Worm (Caenorhabditis elegans) whole organism, L1 larva: ENCODE results near the gene ZK856.14.

Experiments used
- C04F5.9 ChIP-seq: sonication (generic microtip); optimal IDR thresholded peaks from 2 replicates; lab custom pipeline; 2016; ENCODE audit warnings: missing genetic modification characterization, missing compliant biosample characterization
- F16B12.6 ChIP-seq: fragments of 150-350 bp; optimal IDR thresholded peaks from 2 replicates; lab custom pipeline; 2014; ENCODE audit warnings: missing biosample characterization, missing genetic modification characterization
- Y116A8C.19 ChIP-seq: sonication (generic microtip); optimal IDR thresholded peaks from 2 replicates; lab custom pipeline; 2016; ENCODE audit warnings: missing compliant biosample characterization, missing genetic modification characterization, borderline replicate concordance
- ama-1 ChIP-seq: fragments of 150-350 bp; optimal IDR thresholded peaks from 2 replicates; lab custom pipeline; 2014
- blmp-1 ChIP-seq: fragments of 150-350 bp; optimal IDR thresholded peaks from 2 replicates; lab custom pipeline; 2014; ENCODE audit warnings: missing biosample characterization, missing genetic modification characterization
- ceh-8 ChIP-seq: fragments of 200-800 bp; sonication (Bioruptor generic); optimal IDR thresholded peaks from 2 replicates; lab custom pipeline; 2018; ENCODE audit warnings: mild to moderate bottlenecking, missing genetic modification characterization, moderate library complexity, missing compliant biosample characterization
- ceh-82 ChIP-seq, 3 experiments: fragments of 150-350 bp in 1 of 3; sonication (generic microtip) in 2 of 3; optimal IDR thresholded peaks; 2 replicates each; lab custom pipeline; 2014 to 2017; ENCODE audit warnings: missing biosample characterization in 3 of 3, missing genetic modification characterization in 3 of 3
- ces-1 ChIP-seq: fragments of 150-350 bp; optimal IDR thresholded peaks from 2 replicates; lab custom pipeline; 2014; ENCODE audit warnings: missing biosample characterization, missing genetic modification reagents, missing genetic modification characterization
- dpl-1 ChIP-seq, 3 experiments: fragments of 150-350 bp in 2 of 3; sonication (generic microtip) in 1 of 3; optimal IDR thresholded peaks; 2 replicates each; lab custom pipeline; 2014 to 2017; ENCODE audit warnings: missing biosample characterization in 3 of 3, missing genetic modification characterization in 3 of 3, missing genetic modification reagents in 3 of 3
- efl-3 ChIP-seq: fragments of 200-800 bp; sonication (Bioruptor generic); optimal IDR thresholded peaks from 2 replicates; lab custom pipeline; 2018; ENCODE audit warnings: mild to moderate bottlenecking, missing genetic modification characterization, missing compliant biosample characterization
- elt-2 ChIP-seq: sonication (generic microtip); optimal IDR thresholded peaks from 2 replicates; lab custom pipeline; 2016; ENCODE audit warnings: missing genetic modification characterization, mild to moderate bottlenecking, inconsistent platforms, missing compliant biosample characterization, missing genetic modification reagents
- elt-3 ChIP-seq, 6 experiments: fragments of 150-350 bp in 1 of 6; sonication (generic microtip); optimal IDR thresholded peaks; 2 replicates each; lab custom pipeline; 2017 to 2018; ENCODE audit warnings: missing biosample characterization in 6 of 6, missing genetic modification characterization in 6 of 6, inconsistent platforms in 1 of 6
- fkh-8 ChIP-seq: sonication (generic microtip); optimal IDR thresholded peaks from 2 replicates; lab custom pipeline; 2016; ENCODE audit warnings: mild to moderate bottlenecking, missing genetic modification characterization, missing compliant biosample characterization
- fos-1 ChIP-seq: fragments of 150-350 bp; optimal IDR thresholded peaks from 2 replicates; lab custom pipeline; 2014; ENCODE audit warnings: missing biosample characterization, missing genetic modification characterization
- hlh-17 ChIP-seq: fragments of 200-800 bp; sonication (Bioruptor generic); optimal IDR thresholded peaks from 2 replicates; lab custom pipeline; 2018; ENCODE audit warnings: missing genetic modification characterization, mild to moderate bottlenecking, missing compliant biosample characterization, moderate library complexity, borderline replicate concordance
- isw-1 ChIP-seq: fragments of 200-800 bp; sonication (Bioruptor generic); IDR thresholded peaks from 2 replicates; pipeline ENCODE4 v1.3.6; 2022; ENCODE audit warnings: missing genetic modification characterization, missing compliant biosample characterization
- jun-1 ChIP-seq: fragments of 150-350 bp; optimal IDR thresholded peaks from 2 replicates; lab custom pipeline; 2014; ENCODE audit warnings: missing biosample characterization, missing genetic modification reagents, missing genetic modification characterization
- lin-39 ChIP-seq: fragments of 150-350 bp; optimal IDR thresholded peaks from 2 replicates; lab custom pipeline; 2014; ENCODE audit warnings: missing biosample characterization, missing genetic modification reagents, missing genetic modification characterization
- lsy-2 ChIP-seq, 2 experiments: fragments of 150-350 bp; optimal IDR thresholded peaks; 2 replicates each; lab custom pipeline; 2014; ENCODE audit warnings: missing biosample characterization in 2 of 2, missing genetic modification characterization in 2 of 2
- mab-9 ChIP-seq: fragments of 200-800 bp; sonication (Bioruptor generic); IDR thresholded peaks from 2 replicates; pipeline ENCODE4 v1.3.6; 2022; ENCODE audit warnings: missing genetic modification reagents, missing genetic modification characterization, missing compliant biosample characterization
- mef-2 ChIP-seq: fragments of 150-350 bp; optimal IDR thresholded peaks from 2 replicates; lab custom pipeline; 2014; ENCODE audit warnings: missing biosample characterization, missing genetic modification characterization
- nhr-19 ChIP-seq: fragments of 200-800 bp; sonication (Bioruptor generic); conservative IDR thresholded peaks from 2 replicates; pipeline ENCODE4 v1.3.6; 2022; ENCODE audit warnings: missing genetic modification characterization, missing compliant biosample characterization
- nhr-20 ChIP-seq: sonication (generic microtip); optimal IDR thresholded peaks from 2 replicates; lab custom pipeline; 2016; ENCODE audit warnings: mild to moderate bottlenecking, missing genetic modification characterization, missing compliant biosample characterization
- nhr-237 ChIP-seq: fragments of 150-350 bp; optimal IDR thresholded peaks from 2 replicates; lab custom pipeline; 2014; ENCODE audit warnings: missing biosample characterization, missing genetic modification characterization
- nhr-28 ChIP-seq: fragments of 150-350 bp; optimal IDR thresholded peaks from 2 replicates; lab custom pipeline; 2014; ENCODE audit warnings: missing biosample characterization, missing genetic modification characterization
- nhr-47 ChIP-seq: sonication (generic microtip); optimal IDR thresholded peaks from 2 replicates; lab custom pipeline; 2016; ENCODE audit warnings: mild to moderate bottlenecking, missing genetic modification characterization, moderate library complexity, missing compliant biosample characterization
- nhr-71 ChIP-seq: sonication (generic microtip); optimal IDR thresholded peaks from 2 replicates; lab custom pipeline; 2016; ENCODE audit warnings: mild to moderate bottlenecking, missing genetic modification characterization, moderate library complexity, missing compliant biosample characterization
- pax-3 ChIP-seq: fragments of 200-800 bp; sonication (Bioruptor generic); optimal IDR thresholded peaks from 2 replicates; lab custom pipeline; 2018; ENCODE audit warnings: mild to moderate bottlenecking, missing genetic modification characterization, moderate library complexity, missing compliant biosample characterization
- pqm-1 ChIP-seq: sonication (generic microtip); optimal IDR thresholded peaks from 3 replicates; lab custom pipeline; 2017; ENCODE audit warnings: missing biosample characterization, missing genetic modification characterization
- rnt-1 ChIP-seq: sonication (generic microtip); optimal IDR thresholded peaks from 2 replicates; lab custom pipeline; 2016; ENCODE audit warnings: mild to moderate bottlenecking, missing genetic modification characterization, moderate library complexity, missing compliant biosample characterization
- sptf-1 ChIP-seq: fragments of 150-350 bp; optimal IDR thresholded peaks from 2 replicates; lab custom pipeline; 2014; ENCODE audit warnings: missing biosample characterization, missing genetic modification characterization
- tbx-2 ChIP-seq: sonication (generic microtip); optimal IDR thresholded peaks from 2 replicates; lab custom pipeline; 2016; ENCODE audit warnings: missing genetic modification characterization, missing compliant biosample characterization
- tlp-1 ChIP-seq: fragments of 150-350 bp; optimal IDR thresholded peaks from 2 replicates; lab custom pipeline; 2014; ENCODE audit warnings: missing biosample characterization, missing genetic modification characterization
- unc-130 ChIP-seq: fragments of 150-350 bp; optimal IDR thresholded peaks from 2 replicates; lab custom pipeline; 2017; ENCODE audit warnings: missing biosample characterization, missing genetic modification characterization, inconsistent platforms
- unc-86 ChIP-seq: sonication (generic microtip); optimal IDR thresholded peaks from 2 replicates; lab custom pipeline; 2016; ENCODE audit warnings: missing genetic modification characterization, missing compliant biosample characterization
- unc-98 ChIP-seq: fragments of 200-800 bp; sonication (Bioruptor generic); IDR thresholded peaks from 2 replicates; pipeline ENCODE4 v1.3.6; 2022; ENCODE audit warnings: missing genetic modification characterization, missing compliant biosample characterization
- ztf-11 ChIP-seq, 2 experiments: sonication (generic microtip); optimal IDR thresholded peaks; 2 replicates each; lab custom pipeline; 2016 to 2017; ENCODE audit warnings: missing genetic modification characterization in 2 of 2, missing biosample characterization in 1 of 2, missing compliant biosample characterization in 1 of 2
- ztf-4 ChIP-seq: fragments of 150-350 bp; optimal IDR thresholded peaks from 2 replicates; lab custom pipeline; 2014; ENCODE audit warnings: missing biosample characterization, missing genetic modification characterization

The ZK856.14 gene

DNA sequence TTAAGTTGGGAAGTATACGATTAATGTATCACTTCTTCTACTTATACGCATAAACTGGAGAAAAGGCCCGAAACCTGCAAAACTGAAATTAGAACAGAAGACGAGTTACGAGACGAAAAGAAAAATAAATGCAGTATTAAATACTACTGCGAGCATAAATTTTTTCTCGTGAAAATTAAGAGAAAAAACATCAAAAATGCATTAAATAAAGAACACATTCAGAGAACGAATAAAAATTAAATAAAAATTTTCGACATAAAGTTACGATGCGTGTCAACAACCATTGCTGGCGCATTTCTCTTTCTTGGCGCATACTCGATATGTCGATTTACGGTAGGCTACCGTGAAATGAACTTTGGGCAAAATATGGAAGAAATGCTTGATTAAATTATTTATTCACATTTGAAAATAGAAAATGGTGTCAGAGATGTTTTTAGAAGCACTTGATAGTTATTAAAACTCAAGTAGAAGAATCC lies 11.9 kb upstream of the ZK856.14 start, which contains the start of the genes ZK856.19 and ZK856.11 (continued):
- TF ChIP-seq nhr-47 (tag; lab: Kevin White, UChicago) (peak; percentile 83), elt-2 (tag; lab: Kevin White, UChicago) (peak; percentile 31), unc-98 (GFP tag; lab: Robert Waterston, UW) (no peak), mab-9 (GFP tag; lab: Robert Waterston, UW) (no peak), lin-39 (peak; percentile 37), nhr-237 (tag; lab: Kevin White, UChicago) (no peak), tbx-2 (peak; percentile 78), isw-1 (GFP tag; lab: Robert Waterston, UW) (peak; percentile 58), nhr-19 (GFP tag; lab: Robert Waterston, UW) (peak; percentile 75), mef-2 (no peak), ama-1 (lab: Kevin White, UChicago) (peak; percentile 6), nhr-71 (tag; lab: Kevin White, UChicago) (peak; percentile 85), efl-3 (GFP tag; lab: Kevin White, UChicago) (no peak), unc-130 (tag; lab: Kevin White, UChicago) (peak; percentile 60), F16B12.6 (peak; percentile 36), hlh-17 (GFP tag; lab: Kevin White, UChicago) (no peak), ztf-4 (tag; lab: Kevin White, UChicago) (no peak), dpl-1 (GFP tag; optimal IDR thresholded peaks at IDR 0.05; lab: Kevin White, UChicago) (peak; percentile 58 to 73 (median 72)), ceh-82 (tag; optimal IDR thresholded peaks at IDR 0.05; lab: Kevin White, UChicago) (peak; percentile 21 to 47 (median 40)), elt-3 (tag; optimal IDR thresholded peaks at IDR 0.05; lab: Kevin White, UChicago) (peak in 2 of 6 experiments; percentile 2 to 18), ces-1 (GFP tag; lab: Kevin White, UChicago) (no peak), C04F5.9 (no peak), fos-1 (tag; lab: Kevin White, UChicago) (peak; percentile 27), rnt-1 (tag; lab: Kevin White, UChicago) (peak; percentile 70), ceh-8 (GFP tag; lab: Kevin White, UChicago) (no peak), pqm-1 (no peak), Y116A8C.19 (tag; lab: Kevin White, UChicago) (no peak), unc-86 (peak; percentile 54), pax-3 (tag; lab: Kevin White, UChicago) (no peak), jun-1 (tag; lab: Kevin White, UChicago) (no peak), nhr-20 (tag; lab: Kevin White, UChicago) (peak; percentile 78)

DNA sequence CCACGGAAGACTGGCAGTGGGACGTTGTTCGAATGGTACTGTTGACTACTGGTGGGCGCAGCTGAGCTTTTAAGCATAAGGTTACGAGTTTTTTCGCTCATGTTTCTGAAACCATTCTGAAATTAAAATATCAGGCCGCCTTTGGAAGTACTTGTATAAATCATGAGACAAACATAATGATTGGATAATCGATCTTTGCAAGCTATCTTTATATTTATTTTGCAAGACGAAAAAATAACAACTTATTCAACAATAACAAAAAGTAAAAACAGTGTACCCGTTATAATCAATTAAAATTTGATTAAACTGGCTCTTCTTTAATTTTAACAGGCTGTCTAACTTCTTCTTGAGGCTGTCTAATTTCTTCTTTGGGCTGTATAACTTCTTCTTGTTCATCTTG lies 11.3 kb upstream of the ZK856.14 start, which contains the start of gene ZK856.16:
TSS of gene ZK856.16 (minus strand) at position 101 of the 400 bp plus-strand sequence.
- TF ChIP-seq hlh-17 (GFP tag; lab: Kevin White, UChicago), result no peak
- TF ChIP-seq fos-1 (tag; lab: Kevin White, UChicago), result no peak
- TF ChIP-seq isw-1 (GFP tag; lab: Robert Waterston, UW), result no peak
- no peak for TF ChIP-seq unc-130 (tag; lab: Kevin White, UChicago)
- no peak for TF ChIP-seq ama-1 (lab: Kevin White, UChicago)
- TF ChIP-seq rnt-1 (tag; lab: Kevin White, UChicago), result no peak
- TF ChIP-seq nhr-237 (tag; lab: Kevin White, UChicago), result no peak
- TF ChIP-seq tlp-1 (tag; lab: Kevin White, UChicago), result no peak
- no peak for TF ChIP-seq blmp-1 (tag; lab: Kevin White, UChicago)

DNA sequence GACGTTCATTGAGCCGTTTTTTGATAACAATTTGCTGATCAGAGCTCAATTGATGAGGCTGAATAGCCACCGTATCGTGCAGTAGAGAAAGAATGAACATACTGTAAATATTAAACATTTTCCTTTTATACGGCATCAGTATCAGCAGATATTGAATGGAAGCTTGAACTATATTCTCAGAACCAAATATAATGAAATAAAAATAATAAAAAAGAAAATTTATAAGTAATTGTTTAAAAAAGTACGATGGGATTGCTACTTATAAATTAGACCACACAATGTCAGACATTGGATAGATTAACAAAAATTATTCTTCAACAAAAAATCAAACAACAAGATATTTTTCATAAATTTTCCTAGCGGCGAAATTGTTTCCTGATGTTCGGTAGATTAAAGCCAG lies 10.3 kb upstream of the ZK856.14 start, which contains the start of gene rpc-25:
TSS of gene rpc-25 (minus strand) at position 101 of the 400 bp plus-strand sequence.
- TF ChIP-seq unc-98 (GFP tag; lab: Robert Waterston, UW) (no peak), ama-1 (lab: Kevin White, UChicago) (no peak), tlp-1 (tag; lab: Kevin White, UChicago) (no peak), ztf-11 (tag; optimal IDR thresholded peaks at IDR 0.05; lab: Kevin White, UChicago) (no peak), fkh-8 (tag; lab: Kevin White, UChicago) (no peak), efl-3 (GFP tag; lab: Kevin White, UChicago) (no peak), sptf-1 (tag; lab: Kevin White, UChicago) (no peak), lsy-2 (tag; optimal IDR thresholded peaks at IDR 0.05; lab: Kevin White, UChicago) (no peak), nhr-28 (no peak), pax-3 (tag; lab: Kevin White, UChicago) (no peak), rnt-1 (tag; lab: Kevin White, UChicago) (no peak), ces-1 (GFP tag; lab: Kevin White, UChicago) (no peak)
- TF ChIP-seq, all 84 proteins: peak for 0
